Worm (Caenorhabditis elegans) whole organism, mixed stage, embryonic: ENCODE results near the gene mdf-2.

Source experiments
- ceh-83 ChIP-seq: fragments of 200-800 bp; sonication (Bioruptor generic); optimal IDR thresholded peaks from 2 replicates; lab custom pipeline; 2018; ENCODE audit warnings: mild to moderate bottlenecking, missing genetic modification characterization, missing compliant biosample characterization
- nhr-237 ChIP-seq: fragments of 150-350 bp; optimal IDR thresholded peaks from 2 replicates; lab custom pipeline; 2014; ENCODE audit warnings: missing biosample characterization, missing genetic modification characterization
- nhr-28 ChIP-seq: fragments of 150-350 bp; optimal IDR thresholded peaks from 2 replicates; lab custom pipeline; 2014; ENCODE audit warnings: missing biosample characterization, missing genetic modification characterization
- pha-4 ChIP-seq: fragments of 150-350 bp; optimal IDR thresholded peaks from 2 replicates; lab custom pipeline; 2018; ENCODE audit warnings: missing biosample characterization, missing genetic modification reagents, missing genetic modification characterization
- sptf-1 ChIP-seq: sonication (generic microtip); optimal IDR thresholded peaks from 2 replicates; lab custom pipeline; 2017; ENCODE audit warnings: mild to moderate bottlenecking, missing genetic modification characterization, moderate library complexity, missing compliant biosample characterization
- unc-39 ChIP-seq: fragments of 150-350 bp; optimal IDR thresholded peaks from 2 replicates; lab custom pipeline; 2014; ENCODE audit warnings: missing biosample characterization, missing genetic modification characterization
- unc-62 ChIP-seq: fragments of 150-350 bp; optimal IDR thresholded peaks from 2 replicates; lab custom pipeline; 2014; ENCODE audit warnings: missing biosample characterization, missing genetic modification reagents, missing genetic modification characterization

- TF ChIP-seq sptf-1 (tag; lab: Kevin White, UChicago) (no peak), ceh-83 (GFP tag; lab: Kevin White, UChicago) (no peak), nhr-28 (tag; lab: Kevin White, UChicago) (no peak), nhr-237 (tag; lab: Kevin White, UChicago) (no peak), pha-4 (tag; lab: Kevin White, UChicago) (no peak), unc-39 (tag; lab: Kevin White, UChicago) (no peak), unc-62 (no peak)
Measured at ce11 chrIV:2664901-2665201, 23.9 kb upstream of the mdf-2 start.
